Worm (Caenorhabditis elegans): ENCODE measurements around the gene Y45G5AM.3.

Gene Y45G5AM.3

DNA sequence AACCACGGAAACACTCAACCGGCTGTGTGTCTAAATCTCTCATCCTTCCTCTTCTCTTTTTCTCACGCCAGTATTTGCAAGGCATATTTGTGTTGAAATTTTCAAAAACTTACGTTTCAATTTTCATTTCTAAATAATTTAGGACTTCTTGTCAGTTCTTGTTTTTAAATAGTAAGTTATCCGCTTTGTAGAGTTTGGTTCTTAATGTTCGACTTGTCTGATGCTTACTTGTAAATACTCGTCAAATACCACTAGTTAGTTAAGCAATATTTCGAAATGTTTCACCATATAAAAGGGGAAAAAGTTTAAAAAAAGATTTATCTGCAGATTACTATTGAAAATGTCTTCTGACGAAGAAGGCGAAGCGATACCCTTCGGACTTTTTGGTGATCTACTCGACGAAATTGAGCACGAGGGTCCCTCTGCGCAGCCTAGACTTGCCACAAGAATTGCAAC lies at the start of gene Y45G5AM.3:
Gene Y45G5AM.3, plus strand, starts transcription at position 51 of the 456 bp plus-strand sequence.
- TF ChIP-seq fos-1 (tag; optimal IDR thresholded peaks at IDR 0.05) (peak; percentile 22), C34F6.9 (tag; optimal IDR thresholded peaks at IDR 0.05) (peak; percentile 18), F13H6.1 (tag; optimal IDR thresholded peaks at IDR 0.05) (no peak), nhr-129 (tag; optimal IDR thresholded peaks at IDR 0.05) (peak; percentile 97)

DNA sequence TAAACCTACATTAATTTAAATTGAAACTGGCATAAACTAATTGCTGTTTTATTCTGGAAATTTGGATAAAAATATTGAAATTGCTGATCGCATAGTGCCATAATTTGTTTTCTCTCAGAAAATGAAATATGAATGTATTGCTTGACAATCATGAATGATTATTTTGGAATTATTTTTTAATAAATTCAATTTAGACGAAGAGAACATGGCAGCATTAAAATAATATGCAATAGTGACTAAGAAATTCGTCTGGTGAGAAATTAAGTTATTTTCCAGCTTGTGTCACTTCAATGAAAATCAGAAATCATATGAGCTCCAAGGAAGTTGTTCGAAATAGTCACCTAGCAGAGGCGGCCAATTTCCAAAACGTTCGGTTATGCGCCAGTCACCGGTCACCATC lies 49.7 kb upstream of the Y45G5AM.3 start, which contains the start of gene srw-133:
Gene srw-133, minus strand, starts transcription at position 101 of the 400 bp plus-strand sequence.
- no peak for TF ChIP-seq ztf-1 (GFP tag; conservative IDR thresholded peaks at IDR 0.05)
- TF ChIP-seq gmeb-1 (tag; optimal IDR thresholded peaks at IDR 0.05): no peak
- TF ChIP-seq lin-11 (tag; optimal IDR thresholded peaks at IDR 0.05): no peak
- no peak for TF ChIP-seq peb-1 (tag; optimal IDR thresholded peaks at IDR 0.05)
- no peak for TF ChIP-seq mab-5 (tag; optimal IDR thresholded peaks at IDR 0.05)
- TF ChIP-seq lsy-2 (tag; optimal IDR thresholded peaks at IDR 0.05): no peak
- TF ChIP-seq C34F6.9 (tag; optimal IDR thresholded peaks at IDR 0.05): no peak
- TF ChIP-seq nhr-10 (tag; optimal IDR thresholded peaks at IDR 0.05): no peak
- TF ChIP-seq nhr-129 (tag; optimal IDR thresholded peaks at IDR 0.05): no peak
- TF ChIP-seq ceh-16 (tag; optimal IDR thresholded peaks at IDR 0.05): no peak
- TF ChIP-seq crh-2 (tag; optimal IDR thresholded peaks at IDR 0.05): no peak
- no peak for TF ChIP-seq R02D3.7 (tag; optimal IDR thresholded peaks at IDR 0.05)
- TF ChIP-seq unc-55 (GFP tag; optimal IDR thresholded peaks at IDR 0.05): no peak
- no peak for TF ChIP-seq ceh-82 (tag; optimal IDR thresholded peaks at IDR 0.05)
- no peak for TF ChIP-seq nhr-237 (tag; optimal IDR thresholded peaks at IDR 0.05)
- no peak for TF ChIP-seq lin-39 (tag; optimal IDR thresholded peaks at IDR 0.05)

- TF ChIP-seq unc-55 (GFP tag; optimal IDR thresholded peaks at IDR 0.05) (no peak), elt-3 (tag; optimal IDR thresholded peaks at IDR 0.05) (no peak), ztf-11 (tag; optimal IDR thresholded peaks at IDR 0.05) (no peak), nhr-23 (tag; optimal IDR thresholded peaks at IDR 0.05) (no peak), nhr-11 (tag; optimal IDR thresholded peaks at IDR 0.05) (no peak), nhr-77 (tag; optimal IDR thresholded peaks at IDR 0.05) (no peak)
These were observed 48.3 kb upstream of the Y45G5AM.3 start, which contains the start of gene T05B4.8 for ce11 chrV:4116071-4116470. TSS of gene T05B4.8 (minus strand) at chrV:4116171.

- no peak for TF ChIP-seq nhr-25 (tag; optimal IDR thresholded peaks at IDR 0.05)
- TF ChIP-seq nhr-21 (tag; optimal IDR thresholded peaks at IDR 0.05): no peak
- TF ChIP-seq egl-27 (tag; optimal IDR thresholded peaks at IDR 0.05): no peak
- TF ChIP-seq peb-1 (tag; optimal IDR thresholded peaks at IDR 0.05): no peak
- TF ChIP-seq ztf-1 (GFP tag; conservative IDR thresholded peaks at IDR 0.05): no peak
- TF ChIP-seq sma-3 (GFP tag; optimal IDR thresholded peaks at IDR 0.05): no peak
- TF ChIP-seq nhr-23 (tag; optimal IDR thresholded peaks at IDR 0.05): no peak
- no peak for TF ChIP-seq Y55F3AM.14 (GFP tag; optimal IDR thresholded peaks at IDR 0.05)
- TF ChIP-seq lin-13 (GFP tag; optimal IDR thresholded peaks at IDR 0.05): no peak
- no peak for TF ChIP-seq nhr-11 (tag; optimal IDR thresholded peaks at IDR 0.05)
- no peak for TF ChIP-seq nhr-237 (tag; optimal IDR thresholded peaks at IDR 0.05)
- TF ChIP-seq elt-1 (tag; optimal IDR thresholded peaks at IDR 0.05): no peak
- TF ChIP-seq lsy-2 (tag; optimal IDR thresholded peaks at IDR 0.05): no peak
- TF ChIP-seq ama-1 (optimal IDR thresholded peaks at IDR 0.05): no peak
- TF ChIP-seq snpc-4 (tag; optimal IDR thresholded peaks at IDR 0.05): no peak
- no peak for TF ChIP-seq mbf-1 (tag; optimal IDR thresholded peaks at IDR 0.05)
- TF ChIP-seq blmp-1 (tag; optimal IDR thresholded peaks at IDR 0.05; ENCODE audit: insufficient read depth): no peak
These were observed 46.0 kb upstream of the Y45G5AM.3 start, which contains the start of gene T05B4.9 for ce11 chrV:4118332-4118731. TSS of gene T05B4.9 (minus strand) at chrV:4118432.

- TF ChIP-seq egl-27 (tag; optimal IDR thresholded peaks at IDR 0.05) (no peak), nhr-21 (tag; optimal IDR thresholded peaks at IDR 0.05) (no peak), dmd-4 (tag; optimal IDR thresholded peaks at IDR 0.05) (no peak)
These were observed 43.7 kb upstream of the Y45G5AM.3 start, which contains the start of gene T05B4.10 for ce11 chrV:4120629-4121028. TSS of gene T05B4.10 (minus strand) at chrV:4120729.
